Worm (Caenorhabditis elegans) whole organism, late embryonic: Measurements from ENCODE around the gene T13F3.6.

Experiments
- C38D4.7 ChIP-seq: fragments of 200-800 bp; sonication (Bioruptor generic); optimal IDR thresholded peaks from 2 replicates; lab custom pipeline; 2018; ENCODE audit warnings: mild to moderate bottlenecking, missing genetic modification characterization, moderate library complexity, missing compliant biosample characterization
- F13H6.1 ChIP-seq: sonication (generic microtip); optimal IDR thresholded peaks from 2 replicates; lab custom pipeline; 2016; ENCODE audit warnings: missing genetic modification characterization, missing compliant biosample characterization
- K02D7.2 ChIP-seq: sonication (generic microtip); optimal IDR thresholded peaks from 2 replicates; lab custom pipeline; 2017; ENCODE audit warnings: mild to moderate bottlenecking, missing genetic modification characterization, missing compliant biosample characterization
- T23F11.4 ChIP-seq: fragments of 200-800 bp; sonication (Bioruptor generic); optimal IDR thresholded peaks from 2 replicates; lab custom pipeline; 2018; ENCODE audit warnings: mild to moderate bottlenecking, missing genetic modification characterization, missing compliant biosample characterization
- Y22D7AL.16 ChIP-seq: sonication (generic microtip); optimal IDR thresholded peaks from 2 replicates; lab custom pipeline; 2016; ENCODE audit warnings: missing genetic modification characterization, missing compliant biosample characterization
- ama-1 ChIP-seq: fragments of 150-350 bp; optimal IDR thresholded peaks from 2 replicates; lab custom pipeline; 2014
- ceh-18 ChIP-seq: sonication (generic microtip); optimal IDR thresholded peaks from 2 replicates; lab custom pipeline; 2016; ENCODE audit warnings: missing genetic modification characterization, missing compliant biosample characterization
- ceh-24 ChIP-seq: sonication (generic microtip); optimal IDR thresholded peaks from 2 replicates; lab custom pipeline; 2016; ENCODE audit warnings: mild to moderate bottlenecking, missing genetic modification characterization, missing compliant biosample characterization
- ceh-34 ChIP-seq: sonication (generic microtip); optimal IDR thresholded peaks from 2 replicates; lab custom pipeline; 2016; ENCODE audit warnings: mild to moderate bottlenecking, missing genetic modification characterization, missing compliant biosample characterization
- ceh-45 ChIP-seq: fragments of 200-800 bp; sonication (Bioruptor generic); IDR thresholded peaks from 2 replicates; pipeline ENCODE4 v1.3.6; 2022; ENCODE audit warnings: missing genetic modification reagents, missing genetic modification characterization, missing compliant biosample characterization
- che-1 ChIP-seq: sonication (generic microtip); optimal IDR thresholded peaks from 2 replicates; lab custom pipeline; 2016; ENCODE audit warnings: mild to moderate bottlenecking, missing genetic modification characterization, missing compliant biosample characterization
- dmd-4 ChIP-seq: sonication (generic microtip); optimal IDR thresholded peaks from 2 replicates; lab custom pipeline; 2016; ENCODE audit warnings: borderline replicate concordance, missing genetic modification characterization, missing compliant biosample characterization
- dve-1 ChIP-seq: sonication (generic microtip); optimal IDR thresholded peaks from 2 replicates; lab custom pipeline; 2017; ENCODE audit warnings: antibody characterized with exemption, mild to moderate bottlenecking, missing genetic modification characterization, missing compliant biosample characterization
- elt-2 ChIP-seq: sonication (generic microtip); optimal IDR thresholded peaks from 2 replicates; lab custom pipeline; 2016; ENCODE audit warnings: missing genetic modification reagents, missing genetic modification characterization, missing compliant biosample characterization
- elt-4 ChIP-seq: sonication (generic microtip); optimal IDR thresholded peaks from 2 replicates; lab custom pipeline; 2016; ENCODE audit warnings: missing genetic modification characterization, missing compliant biosample characterization
- eyg-1 ChIP-seq: sonication (generic microtip); optimal IDR thresholded peaks from 2 replicates; lab custom pipeline; 2016; ENCODE audit warnings: missing genotype, missing genetic modification characterization, missing compliant biosample characterization
- fax-1 ChIP-seq: sonication (generic microtip); optimal IDR thresholded peaks from 2 replicates; lab custom pipeline; 2016; ENCODE audit warnings: missing genotype, missing genetic modification characterization, missing compliant biosample characterization
- fkh-6 ChIP-seq: sonication (generic microtip); optimal IDR thresholded peaks from 2 replicates; lab custom pipeline; 2016; ENCODE audit warnings: missing genetic modification characterization, missing compliant biosample characterization
- hlh-13 ChIP-seq: fragments of 200-800 bp; sonication (Bioruptor generic); optimal IDR thresholded peaks from 2 replicates; lab custom pipeline; 2018; ENCODE audit warnings: mild to moderate bottlenecking, missing genetic modification characterization, missing compliant biosample characterization
- hlh-6 ChIP-seq: sonication (generic microtip); optimal IDR thresholded peaks from 2 replicates; lab custom pipeline; 2016; ENCODE audit warnings: missing genotype, missing genetic modification characterization, missing compliant biosample characterization
- lim-6 ChIP-seq: sonication (generic microtip); optimal IDR thresholded peaks from 2 replicates; lab custom pipeline; 2016; ENCODE audit warnings: missing genetic modification characterization, missing compliant biosample characterization
- mec-3 ChIP-seq: sonication (generic microtip); optimal IDR thresholded peaks from 2 replicates; lab custom pipeline; 2016; ENCODE audit warnings: borderline replicate concordance, missing genetic modification characterization, missing compliant biosample characterization
- nfya-1 ChIP-seq: sonication (generic microtip); optimal IDR thresholded peaks from 2 replicates; lab custom pipeline; 2017; ENCODE audit warnings: missing genetic modification characterization, mild to moderate bottlenecking, missing compliant biosample characterization, antibody characterized with exemption, moderate library complexity
- nhr-232 ChIP-seq: sonication (generic microtip); optimal IDR thresholded peaks from 2 replicates; lab custom pipeline; 2016; ENCODE audit warnings: missing genetic modification characterization, missing compliant biosample characterization
- npax-4 ChIP-seq: sonication (generic microtip); optimal IDR thresholded peaks from 2 replicates; lab custom pipeline; 2016; ENCODE audit warnings: missing genetic modification characterization, missing compliant biosample characterization
- odd-2 ChIP-seq: sonication (generic microtip); optimal IDR thresholded peaks from 2 replicates; lab custom pipeline; 2017; ENCODE audit warnings: antibody characterized with exemption, mild to moderate bottlenecking, missing genetic modification characterization, missing compliant biosample characterization
- pax-1 ChIP-seq: fragments of 150-350 bp; optimal IDR thresholded peaks from 2 replicates; lab custom pipeline; 2014; ENCODE audit warnings: missing biosample characterization, missing genetic modification characterization
- pha-4 ChIP-seq: fragments of 150-350 bp; optimal IDR thresholded peaks from 2 replicates; lab custom pipeline; 2018; ENCODE audit warnings: missing biosample characterization, missing genetic modification reagents, missing genetic modification characterization
- pqm-1 ChIP-seq: sonication (generic microtip); optimal IDR thresholded peaks from 2 replicates; lab custom pipeline; 2016; ENCODE audit warnings: missing genetic modification characterization, missing compliant biosample characterization
- rnt-1 ChIP-seq: sonication (generic microtip); optimal IDR thresholded peaks from 2 replicates; lab custom pipeline; 2016; ENCODE audit warnings: missing genetic modification characterization, missing compliant biosample characterization
- sdc-2 ChIP-seq: sonication (generic microtip); optimal IDR thresholded peaks from 2 replicates; lab custom pipeline; 2016; ENCODE audit warnings: missing genotype, missing genetic modification characterization, missing compliant biosample characterization
- sox-4 ChIP-seq: sonication (generic microtip); optimal IDR thresholded peaks from 2 replicates; lab custom pipeline; 2017; ENCODE audit warnings: mild to moderate bottlenecking, missing genetic modification characterization, inconsistent platforms, missing compliant biosample characterization
- syd-9 ChIP-seq: sonication (generic microtip); optimal IDR thresholded peaks from 2 replicates; lab custom pipeline; 2016; ENCODE audit warnings: mild to moderate bottlenecking, missing genetic modification characterization, moderate library complexity, missing compliant biosample characterization
- tbx-7 ChIP-seq: sonication (generic microtip); optimal IDR thresholded peaks from 2 replicates; lab custom pipeline; 2016; ENCODE audit warnings: missing genotype, missing genetic modification characterization, missing compliant biosample characterization
- unc-3 ChIP-seq, 2 experiments: fragments of 200-800 bp in 1 of 2; sonication (Bioruptor generic) in 1 of 2; sonication (generic microtip) in 1 of 2; conservative IDR thresholded peaks in 1 of 2; optimal IDR thresholded peaks in 1 of 2; 2 replicates each; pipeline versions ENCODE4 v1.3.6 to Lab custom; 2016 to 2022; ENCODE audit warnings: missing compliant biosample characterization in 2 of 2, missing genetic modification characterization in 2 of 2, missing genetic modification reagents in 1 of 2
- unc-55 ChIP-seq: sonication (generic microtip); optimal IDR thresholded peaks from 2 replicates; lab custom pipeline; 2017; ENCODE audit warnings: missing biosample characterization, missing genetic modification reagents, missing genetic modification characterization
- unc-86 ChIP-seq: sonication (generic microtip); optimal IDR thresholded peaks from 2 replicates; lab custom pipeline; 2016; ENCODE audit warnings: missing genetic modification characterization, missing compliant biosample characterization
- zip-5 ChIP-seq: sonication (generic microtip); optimal IDR thresholded peaks from 2 replicates; lab custom pipeline; 2016; ENCODE audit warnings: missing genetic modification characterization, missing compliant biosample characterization
- ztf-16 ChIP-seq: sonication (generic microtip); optimal IDR thresholded peaks from 2 replicates; lab custom pipeline; 2017; ENCODE audit warnings: missing genetic modification characterization, missing compliant biosample characterization

The T13F3.6 gene

ce11 chrV:16235135-16235534 lies 35.9 kb downstream of the T13F3.6 start, which contains the start of gene F21H7.3:
Gene F21H7.3, minus strand, starts transcription at chrV:16235235.
- TF ChIP-seq sdc-2 (tag; lab: Kevin White, UChicago) (no peak), ceh-34 (tag; lab: Kevin White, UChicago) (no peak), dve-1 (tag; lab: Kevin White, UChicago) (no peak), pax-1 (tag; lab: Kevin White, UChicago) (no peak), nfya-1 (tag; lab: Kevin White, UChicago) (no peak), rnt-1 (tag; lab: Kevin White, UChicago) (no peak), sox-4 (no peak), K02D7.2 (tag; lab: Kevin White, UChicago) (no peak), fax-1 (tag; lab: Kevin White, UChicago) (no peak), pha-4 (tag; lab: Kevin White, UChicago) (no peak)

ce11 chrV:16233624-16234023 lies 37.4 kb downstream of the T13F3.6 start, which contains the start of gene clec-233:
Gene clec-233, plus strand, starts transcription at chrV:16233924.
- TF ChIP-seq ama-1 (lab: Kevin White, UChicago) (no peak), ceh-34 (tag; lab: Kevin White, UChicago) (no peak), elt-4 (tag; lab: Kevin White, UChicago) (no peak), F13H6.1 (tag; lab: Kevin White, UChicago) (no peak)

ce11 chrV:16232180-16232579 lies 38.8 kb downstream of the T13F3.6 start, which contains the start of gene gst-22:
Gene gst-22, minus strand, starts transcription at chrV:16232282.
- TF ChIP-seq elt-2 (peak; percentile 86), syd-9 (no peak)

- TF ChIP-seq odd-2 (tag; lab: Kevin White, UChicago): no peak
- TF ChIP-seq ceh-18 (tag; lab: Kevin White, UChicago): no peak
- no peak for TF ChIP-seq rnt-1 (tag; lab: Kevin White, UChicago)
- TF ChIP-seq npax-4 (tag; lab: Kevin White, UChicago): no peak
- no peak for TF ChIP-seq nhr-232 (tag; lab: Kevin White, UChicago)
- no peak for TF ChIP-seq fax-1 (tag; lab: Kevin White, UChicago)
- TF ChIP-seq unc-55: no peak
- TF ChIP-seq hlh-13 (GFP tag; lab: Kevin White, UChicago): no peak
- TF ChIP-seq zip-5 (tag; lab: Kevin White, UChicago): no peak
- TF ChIP-seq C38D4.7 (GFP tag; lab: Kevin White, UChicago): no peak
- TF ChIP-seq fkh-6 (tag; lab: Kevin White, UChicago): no peak
- no peak for TF ChIP-seq unc-86 (tag; lab: Kevin White, UChicago)
- no peak for TF ChIP-seq K02D7.2 (tag; lab: Kevin White, UChicago)
- TF ChIP-seq eyg-1 (tag; lab: Kevin White, UChicago): no peak
- TF ChIP-seq ceh-45 (GFP tag; lab: Robert Waterston, UW): no peak
- no peak for TF ChIP-seq pqm-1 (tag; lab: Kevin White, UChicago)
- TF ChIP-seq, all 69 proteins: peak for 0
These were observed 41.1 kb downstream of the T13F3.6 start, which contains the start of the genes F21H7.2 and F21H7.12 for ce11 chrV:16229896-16230295. Gene F21H7.2, minus strand, starts transcription at chrV:16229996. Gene F21H7.12, plus strand, starts transcription at chrV:16230165.

- TF ChIP-seq dmd-4 (no peak), fax-1 (tag; lab: Kevin White, UChicago) (no peak), mec-3 (tag; lab: Kevin White, UChicago) (no peak)
- TF ChIP-seq, all 69 proteins: peak for 0
These were observed 41.6 kb downstream of the T13F3.6 start for ce11 chrV:16229439-16229838.

ce11 chrV:16226581-16226980 lies 44.4 kb downstream of the T13F3.6 start, which contains the start of gene F11A5.13:
Gene F11A5.13, minus strand, starts transcription at chrV:16226681.
- TF ChIP-seq syd-9 (no peak), tbx-7 (no peak), unc-55 (no peak), lim-6 (no peak), K02D7.2 (tag; lab: Kevin White, UChicago) (no peak), ztf-16 (tag; lab: Kevin White, UChicago) (no peak), nfya-1 (tag; lab: Kevin White, UChicago) (no peak), Y22D7AL.16 (tag; lab: Kevin White, UChicago) (no peak), ceh-34 (tag; lab: Kevin White, UChicago) (no peak), eyg-1 (tag; lab: Kevin White, UChicago) (no peak), unc-3 (GFP tag; conservative IDR thresholded peaks at IDR 0.05; lab: Robert Waterston, UW) (no peak), unc-3 (tag; optimal IDR thresholded peaks at IDR 0.05; lab: Kevin White, UChicago) (no peak), F13H6.1 (tag; lab: Kevin White, UChicago) (no peak), che-1 (tag; lab: Kevin White, UChicago) (no peak), fkh-6 (tag; lab: Kevin White, UChicago) (no peak), hlh-6 (tag; lab: Kevin White, UChicago) (no peak), T23F11.4 (GFP tag; lab: Kevin White, UChicago) (no peak), ceh-24 (tag; lab: Kevin White, UChicago) (no peak), elt-4 (tag; lab: Kevin White, UChicago) (no peak), ceh-45 (GFP tag; lab: Robert Waterston, UW) (no peak)
